Worm (Caenorhabditis elegans) whole organism, young adult: ENCODE results near the gene K09C6.9.
"Not testable (repeated sequence)": the region's sequence is repeated elsewhere in the genome, so short reads cannot be mapped to it uniquely, and the experiment has no call there.

ENCODE experiments used
- B0019.2 ChIP-seq: fragments of 200-800 bp; sonication (Bioruptor generic); conservative IDR thresholded peaks from 2 replicates; pipeline ENCODE4 v1.3.6; 2022; ENCODE audit warnings: missing genetic modification reagents, missing genetic modification characterization, missing compliant biosample characterization
- B0261.1 ChIP-seq: sonication (generic microtip); optimal IDR thresholded peaks from 2 replicates; lab custom pipeline; 2016; ENCODE audit warnings: mild to moderate bottlenecking, missing genetic modification characterization, moderate library complexity, missing compliant biosample characterization
- C17E4.6 ChIP-seq: fragments of 200-800 bp; sonication (Bioruptor generic); IDR thresholded peaks from 2 replicates; pipeline ENCODE4 v1.3.6; 2022; ENCODE audit warnings: missing genetic modification reagents, missing genetic modification characterization, missing compliant biosample characterization
- D2030.7 ChIP-seq: fragments of 200-800 bp; sonication (Bioruptor generic); IDR thresholded peaks from 2 replicates; pipeline ENCODE4 v1.3.6; 2022; ENCODE audit warnings: missing genetic modification reagents, missing genetic modification characterization, missing compliant biosample characterization
- F10E7.11 ChIP-seq: sonication (generic microtip); optimal IDR thresholded peaks from 2 replicates; lab custom pipeline; 2017; ENCODE audit warnings: mild to moderate bottlenecking, missing genetic modification characterization, moderate library complexity, missing compliant biosample characterization
- F33H1.4 ChIP-seq: fragments of 200-800 bp; sonication (Bioruptor generic); IDR thresholded peaks from 2 replicates; pipeline ENCODE4 v1.3.6; 2022; ENCODE audit warnings: missing genetic modification reagents, missing genetic modification characterization, missing compliant biosample characterization
- F37B4.10 ChIP-seq: fragments of 200-800 bp; sonication (Bioruptor generic); IDR thresholded peaks from 2 replicates; pipeline ENCODE4 v1.3.6; 2022; ENCODE audit warnings: missing genetic modification characterization, missing compliant biosample characterization
- F52B5.7 ChIP-seq: sonication (generic microtip); optimal IDR thresholded peaks from 2 replicates; lab custom pipeline; 2016; ENCODE audit warnings: mild to moderate bottlenecking, missing genetic modification characterization, missing compliant biosample characterization
- F57A8.1 ChIP-seq: fragments of 200-800 bp; sonication (Bioruptor generic); optimal IDR thresholded peaks from 2 replicates; lab custom pipeline; 2018; ENCODE audit warnings: mild to moderate bottlenecking, missing genetic modification characterization, moderate library complexity, missing compliant biosample characterization
- Y53G8AR.9 ChIP-seq: fragments of 200-800 bp; sonication (Bioruptor generic); conservative IDR thresholded peaks from 2 replicates; pipeline ENCODE4 v1.3.6; 2022; ENCODE audit warnings: missing genetic modification reagents, missing genetic modification characterization, missing compliant biosample characterization
- ZK185.1 ChIP-seq: sonication (generic microtip); optimal IDR thresholded peaks from 2 replicates; lab custom pipeline; 2016; ENCODE audit warnings: mild to moderate bottlenecking, missing genetic modification characterization, missing compliant biosample characterization; ENCODE audit not compliant: poor library complexity, severe bottlenecking
- athp-1 ChIP-seq: sonication (generic microtip); optimal IDR thresholded peaks from 2 replicates; lab custom pipeline; 2017; ENCODE audit warnings: mild to moderate bottlenecking, missing genetic modification characterization, missing compliant biosample characterization
- attf-6 ChIP-seq: fragments of 200-800 bp; sonication (Bioruptor generic); IDR thresholded peaks from 2 replicates; pipeline ENCODE4 v1.3.6; 2022; ENCODE audit warnings: missing genetic modification reagents, missing genetic modification characterization, missing compliant biosample characterization
- cebp-2 ChIP-seq: fragments of 200-800 bp; sonication (Bioruptor generic); IDR thresholded peaks from 2 replicates; pipeline ENCODE4 v1.3.6; 2022; ENCODE audit warnings: missing genetic modification characterization, missing compliant biosample characterization
- ceh-100 ChIP-seq: fragments of 200-800 bp; sonication (Bioruptor generic); IDR thresholded peaks from 2 replicates; pipeline ENCODE4 v1.3.6; 2022; ENCODE audit warnings: missing genetic modification reagents, missing genetic modification characterization, missing compliant biosample characterization
- ceh-40 ChIP-seq: fragments of 200-800 bp; sonication (Bioruptor generic); IDR thresholded peaks from 2 replicates; pipeline ENCODE4 v1.3.6; 2022; ENCODE audit warnings: missing genetic modification characterization, missing compliant biosample characterization
- ceh-91 ChIP-seq: fragments of 200-800 bp; sonication (Bioruptor generic); IDR thresholded peaks from 2 replicates; pipeline ENCODE4 v1.3.6; 2022; ENCODE audit warnings: missing genetic modification reagents, missing genetic modification characterization, missing compliant biosample characterization
- die-1 ChIP-seq: sonication (generic microtip); optimal IDR thresholded peaks from 2 replicates; lab custom pipeline; 2016; ENCODE audit warnings: missing genotype, mild to moderate bottlenecking, missing genetic modification characterization, missing compliant biosample characterization
- dpff-1 ChIP-seq: sonication (generic microtip); optimal IDR thresholded peaks from 2 replicates; lab custom pipeline; 2017; ENCODE audit warnings: mild to moderate bottlenecking, missing genetic modification characterization, missing compliant biosample characterization
- let-526 ChIP-seq: fragments of 200-800 bp; sonication (Bioruptor generic); IDR thresholded peaks from 2 replicates; pipeline ENCODE4 v1.3.6; 2022; ENCODE audit warnings: missing genetic modification reagents, missing genetic modification characterization, missing compliant biosample characterization
- mcd-1 ChIP-seq: fragments of 200-800 bp; sonication (Bioruptor generic); IDR thresholded peaks from 2 replicates; pipeline ENCODE4 v1.3.6; 2022; ENCODE audit warnings: missing genetic modification reagents, missing genetic modification characterization, missing compliant biosample characterization
- mel-28 ChIP-seq: sonication (generic microtip); optimal IDR thresholded peaks from 2 replicates; lab custom pipeline; 2016; ENCODE audit warnings: borderline replicate concordance, mild to moderate bottlenecking, missing genetic modification characterization, missing compliant biosample characterization
- nfya-1 ChIP-seq: sonication (generic microtip); optimal IDR thresholded peaks from 2 replicates; lab custom pipeline; 2017; ENCODE audit warnings: antibody characterized with exemption, missing compliant biosample characterization, missing genetic modification characterization, borderline replicate concordance; ENCODE audit not compliant: insufficient read depth
- pbrm-1 ChIP-seq: fragments of 200-800 bp; sonication (Bioruptor generic); IDR thresholded peaks from 2 replicates; pipeline ENCODE4 v1.3.6; 2022; ENCODE audit warnings: missing genetic modification reagents, missing genetic modification characterization, missing compliant biosample characterization
- pha-4 ChIP-seq: fragments of 150-350 bp; sonication (generic microtip); optimal IDR thresholded peaks from 2 replicates; lab custom pipeline; 2014; ENCODE audit warnings: missing biosample characterization, missing genetic modification reagents, missing genetic modification characterization
- rec-8 ChIP-seq, 2 experiments: sonication (generic microtip); optimal IDR thresholded peaks; 2 replicates each; lab custom pipeline; 2016; ENCODE audit warnings: mild to moderate bottlenecking in 2 of 2, missing genetic modification characterization in 2 of 2, missing genetic modification reagents in 2 of 2, missing genotype in 2 of 2, missing biosample characterization in 1 of 2, missing compliant biosample characterization in 1 of 2, moderate library complexity in 1 of 2
- sdz-38 ChIP-seq: sonication (generic microtip); optimal IDR thresholded peaks from 2 replicates; lab custom pipeline; 2016; ENCODE audit warnings: missing genotype, missing genetic modification characterization, missing compliant biosample characterization
- sea-2 ChIP-seq: fragments of 200-800 bp; sonication (Bioruptor generic); IDR thresholded peaks from 2 replicates; pipeline ENCODE4 v1.3.6; 2022; ENCODE audit warnings: missing genetic modification characterization, missing compliant biosample characterization
- snpc-1.1 ChIP-seq: sonication (generic microtip); optimal IDR thresholded peaks from 2 replicates; lab custom pipeline; 2017; ENCODE audit warnings: missing genetic modification characterization, mild to moderate bottlenecking, missing compliant biosample characterization, antibody characterized with exemption, moderate library complexity, missing genotype, missing genetic modification reagents; ENCODE audit not compliant: insufficient read depth
- snpc-3.4 ChIP-seq: sonication (generic microtip); optimal IDR thresholded peaks from 2 replicates; lab custom pipeline; 2017; ENCODE audit warnings: missing genetic modification characterization, mild to moderate bottlenecking, missing compliant biosample characterization, antibody characterized with exemption, moderate library complexity, missing genotype, missing genetic modification reagents
- tbp1 ChIP-seq: fragments of 200-800 bp; sonication (Bioruptor generic); optimal IDR thresholded peaks from 2 replicates; lab custom pipeline; 2018; ENCODE audit warnings: mild to moderate bottlenecking, missing genetic modification characterization, missing compliant biosample characterization
- unc-130 ChIP-seq: sonication (generic microtip); optimal IDR thresholded peaks from 2 replicates; lab custom pipeline; 2016; ENCODE audit warnings: missing genetic modification reagents, missing genetic modification characterization, missing compliant biosample characterization
- unc-62 ChIP-seq: fragments of 150-350 bp; optimal IDR thresholded peaks from 2 replicates; lab custom pipeline; 2014; ENCODE audit warnings: missing biosample characterization, missing genetic modification reagents, missing genetic modification characterization
- ztf-22 ChIP-seq: fragments of 200-800 bp; sonication (Bioruptor generic); optimal IDR thresholded peaks from 2 replicates; lab custom pipeline; 2018; ENCODE audit warnings: mild to moderate bottlenecking, missing genetic modification characterization, moderate library complexity, missing compliant biosample characterization
- ztf-26 ChIP-seq: sonication (generic microtip); optimal IDR thresholded peaks from 2 replicates; lab custom pipeline; 2017; ENCODE audit warnings: missing genetic modification characterization, missing compliant biosample characterization
- ztf-28 ChIP-seq: fragments of 200-800 bp; sonication (Bioruptor generic); IDR thresholded peaks from 2 replicates; pipeline ENCODE4 v1.3.6; 2022; ENCODE audit warnings: missing genetic modification reagents, missing genetic modification characterization, missing compliant biosample characterization

K09C6.9 gene

DNA sequence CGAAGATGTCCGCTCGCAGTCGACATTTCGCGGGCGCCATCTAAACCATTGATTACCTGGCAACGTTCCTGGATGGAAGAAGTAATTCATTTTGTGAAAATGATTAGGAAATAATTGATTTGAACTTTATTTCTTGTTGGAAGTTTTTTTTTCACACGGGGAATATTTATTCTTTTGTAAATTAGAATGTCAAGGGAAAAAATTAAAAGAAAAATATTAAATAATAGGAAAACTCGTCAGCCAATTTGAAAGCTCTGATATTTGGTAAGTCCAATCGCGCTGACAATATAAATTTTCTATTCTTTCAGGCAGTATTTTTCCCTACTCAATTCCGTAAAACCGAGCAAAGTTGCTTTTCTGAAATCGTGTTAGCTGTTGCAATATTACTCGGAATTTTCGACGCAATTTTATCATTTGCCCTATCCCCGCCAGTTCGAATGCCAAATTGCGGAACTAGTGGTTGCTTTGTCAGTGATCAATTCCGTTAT lies 15.8 kb downstream of the K09C6.9 start, which contains the start of the genes K09C6.7 and K09C6.10:
Gene K09C6.7, minus strand, starts transcription at position 101 of the 488 bp plus-strand sequence.
Gene K09C6.10, plus strand, starts transcription at position 438 of the 488 bp plus-strand sequence.
- not testable (repeated sequence) for TF ChIP-seq F57A8.1; unc-130; athp-1 (tag; lab: Kevin White, UChicago)

- no peak for TF ChIP-seq sea-2
- no peak for TF ChIP-seq F33H1.4 (GFP tag; lab: Robert Waterston, UW)
- TF ChIP-seq rec-8 (tag; optimal IDR thresholded peaks at IDR 0.05; lab: Kevin White, UChicago) = no peak
- no peak for TF ChIP-seq snpc-1.1 (tag; lab: Kevin White, UChicago)
- no peak for TF ChIP-seq F52B5.7 (tag; lab: Kevin White, UChicago)
- no peak for TF ChIP-seq ceh-91 (GFP tag; lab: Robert Waterston, UW)
- TF ChIP-seq snpc-3.4 (tag; lab: Kevin White, UChicago) = no peak
- TF ChIP-seq ceh-100 (GFP tag; lab: Robert Waterston, UW) = no peak
- no peak for TF ChIP-seq sdz-38
- TF ChIP-seq F10E7.11 (tag; lab: Kevin White, UChicago) = no peak
- TF ChIP-seq nfya-1 = no peak
- no peak for TF ChIP-seq ceh-40 (GFP tag; lab: Robert Waterston, UW)
- no peak for TF ChIP-seq F37B4.10 (GFP tag; lab: Robert Waterston, UW)
- no peak for TF ChIP-seq B0019.2 (GFP tag; lab: Robert Waterston, UW)
- no peak for TF ChIP-seq ztf-28 (GFP tag; lab: Robert Waterston, UW)
- no peak for TF ChIP-seq let-526
- TF ChIP-seq dpff-1 (tag; lab: Kevin White, UChicago) = no peak
- TF ChIP-seq die-1 = no peak
Measured at ce11 chrV:833368-833767, 21.5 kb downstream of the K09C6.9 start, which contains the start of gene F41H8.1. F41H8.1 (plus strand) TSS chrV:833668.

- TF ChIP-seq sdz-38 = no peak
- TF ChIP-seq F52B5.7 (tag; lab: Kevin White, UChicago) = no peak
- TF ChIP-seq ZK185.1 = no peak
- no peak for TF ChIP-seq ceh-91 (GFP tag; lab: Robert Waterston, UW)
- no peak for TF ChIP-seq Y53G8AR.9
- TF ChIP-seq pbrm-1 (GFP tag; lab: Robert Waterston, UW) = no peak
- TF ChIP-seq cebp-2 (GFP tag; lab: Robert Waterston, UW) = no peak
- TF ChIP-seq C17E4.6 (GFP tag; lab: Robert Waterston, UW) = no peak
- no peak for TF ChIP-seq tbp1 (GFP tag; lab: Kevin White, UChicago)
- no peak for TF ChIP-seq pha-4 (tag; lab: Kevin White, UChicago)
- TF ChIP-seq ztf-22 (GFP tag; lab: Kevin White, UChicago) = no peak
- no peak for TF ChIP-seq dpff-1 (tag; lab: Kevin White, UChicago)
- TF ChIP-seq D2030.7 (GFP tag; lab: Robert Waterston, UW) = no peak
- no peak for TF ChIP-seq unc-62
- no peak for TF ChIP-seq ztf-26 (tag; lab: Kevin White, UChicago)
- TF ChIP-seq attf-6 (GFP tag; lab: Robert Waterston, UW) = no peak
- TF ChIP-seq mel-28 (tag; lab: Kevin White, UChicago) = no peak
- no peak for TF ChIP-seq B0261.1
- no peak for TF ChIP-seq mcd-1 (GFP tag; lab: Robert Waterston, UW)
- TF ChIP-seq, all 124 proteins: peak for 0
Measured at ce11 chrV:826097-826496, 28.8 kb downstream of the K09C6.9 start, which contains the start of gene F41H8.2. F41H8.2 (plus strand) TSS chrV:826397.
